Fruit fly (Drosophila melanogaster): Measurements from ENCODE around the gene CG32462.

CG32462 gene

dm6 chr3L:22860487-22860886 is 7.2 kb upstream of the CG32462 start, which contains the start of gene CG13239:
Gene CG13239 (plus strand): TSS chr3L:22860787.
- TF ChIP-seq tai (GFP tag; optimal IDR thresholded peaks at IDR 0.05) = no peak
- TF ChIP-seq sv (GFP tag; optimal IDR thresholded peaks at IDR 0.05) = no peak
- TF ChIP-seq usp (GFP tag; optimal IDR thresholded peaks at IDR 0.05) = no peak
- no peak for TF ChIP-seq fru (GFP tag; optimal IDR thresholded peaks at IDR 0.05)
- no peak for TF ChIP-seq foxo (GFP tag; optimal IDR thresholded peaks at IDR 0.05)
- no peak for TF ChIP-seq psq (GFP tag; optimal IDR thresholded peaks at IDR 0.05)
- no peak for TF ChIP-seq CrebA (GFP tag; optimal IDR thresholded peaks at IDR 0.05; ENCODE audit: borderline replicate concordance)
- no peak for TF ChIP-seq HLH106 (tag; optimal IDR thresholded peaks at IDR 0.05)
- no peak for TF ChIP-seq woc (GFP tag; optimal IDR thresholded peaks at IDR 0.05)
- TF ChIP-seq br (GFP tag; optimal IDR thresholded peaks at IDR 0.05) = no peak
- no peak for TF ChIP-seq sage (GFP tag; optimal IDR thresholded peaks at IDR 0.05)

dm6 chr3L:22856009-22856477 is 2.7 kb upstream of the CG32462 start, which contains the start of gene CG32459:
Gene CG32459 (minus strand): TSS chr3L:22856059.
- TF ChIP-seq brk (GFP tag; optimal IDR thresholded peaks at IDR 0.05) (no peak), ey (GFP tag; optimal IDR thresholded peaks at IDR 0.05) (no peak), Dif (GFP tag; optimal IDR thresholded peaks at IDR 0.05; ENCODE audit: partially characterized antibody) (no peak), Dfd (GFP tag; optimal IDR thresholded peaks at IDR 0.05) (no peak), Mio (GFP tag; optimal IDR thresholded peaks at IDR 0.05) (no peak), Vsx2 (GFP tag; optimal IDR thresholded peaks at IDR 0.05; ENCODE audit: partially characterized antibody) (no peak), lola (GFP tag; optimal IDR thresholded peaks at IDR 0.05) (no peak)

dm6 chr3L:22851172-22852128 is 1.9 kb downstream of the CG32462 start:
- no peak for TF ChIP-seq jim (GFP tag; optimal IDR thresholded peaks at IDR 0.05)
- no peak for TF ChIP-seq Myc (optimal IDR thresholded peaks at IDR 0.05)
- TF ChIP-seq Sp1 (GFP tag; optimal IDR thresholded peaks at IDR 0.05) = peak; percentile 81
- no peak for TF ChIP-seq br (GFP tag; optimal IDR thresholded peaks at IDR 0.05)
- TF ChIP-seq usp (GFP tag; optimal IDR thresholded peaks at IDR 0.05) = no peak
- TF ChIP-seq woc (GFP tag; optimal IDR thresholded peaks at IDR 0.05) = no peak
- no peak for TF ChIP-seq CG9705 (GFP tag; optimal IDR thresholded peaks at IDR 0.05)
- TF ChIP-seq Rel (GFP tag; optimal IDR thresholded peaks at IDR 0.05) = peak; percentile 91
- TF ChIP-seq Rel (tag; optimal IDR thresholded peaks at IDR 0.05) = peak; percentile 95
- TF ChIP-seq Mio (GFP tag; optimal IDR thresholded peaks at IDR 0.05) = no peak
- TF ChIP-seq Vsx2 (GFP tag; optimal IDR thresholded peaks at IDR 0.05; ENCODE audit: partially characterized antibody) = peak; percentile 12
- peak; percentile 87 to 91 for TF ChIP-seq dl (GFP tag; optimal IDR thresholded peaks at IDR 0.05; ENCODE audit: insufficient read depth in 1 of 2, partially characterized antibody in 2 of 2)
- peak; percentile 91 for TF ChIP-seq CrebA (GFP tag; optimal IDR thresholded peaks at IDR 0.05; ENCODE audit: borderline replicate concordance)
- no peak for TF ChIP-seq Hnf4 (GFP tag; optimal IDR thresholded peaks at IDR 0.05)
- TF ChIP-seq dmrt93B (GFP tag; optimal IDR thresholded peaks at IDR 0.05) = no peak
- peak; percentile 14 for TF ChIP-seq h (GFP tag; optimal IDR thresholded peaks at IDR 0.05)
- no peak for TF ChIP-seq brk (GFP tag; optimal IDR thresholded peaks at IDR 0.05)
- peak; percentile 85 for TF ChIP-seq psq (GFP tag; optimal IDR thresholded peaks at IDR 0.05)
- TF ChIP-seq Hr83 (GFP tag; optimal IDR thresholded peaks at IDR 0.05; ENCODE audit: poor library complexity, severe bottlenecking) = no peak
- peak; percentile 9 for TF ChIP-seq rgr (GFP tag; optimal IDR thresholded peaks at IDR 0.05)
- TF ChIP-seq N (GFP tag; optimal IDR thresholded peaks at IDR 0.05) = no peak
- no peak for TF ChIP-seq GATAd (GFP tag; optimal IDR thresholded peaks at IDR 0.05)
- TF ChIP-seq CG32264 (GFP tag; optimal IDR thresholded peaks at IDR 0.05) = no peak
- TF ChIP-seq pan (optimal IDR thresholded peaks at IDR 0.05) = no peak
- peak; percentile 20 for TF ChIP-seq HLH106 (tag; optimal IDR thresholded peaks at IDR 0.05)
- no peak for TF ChIP-seq dsf (GFP tag; optimal IDR thresholded peaks at IDR 0.05; ENCODE audit: borderline replicate concordance)
- TF ChIP-seq tai (GFP tag; optimal IDR thresholded peaks at IDR 0.05) = no peak
- no peak for TF ChIP-seq sv (GFP tag; optimal IDR thresholded peaks at IDR 0.05)
- TF ChIP-seq foxo (GFP tag; optimal IDR thresholded peaks at IDR 0.05) = peak in 1 of 2 experiments; percentile 62
- no peak for TF ChIP-seq Jra (GFP tag; optimal IDR thresholded peaks at IDR 0.05)
- peak; percentile 69 for TF ChIP-seq sage (GFP tag; optimal IDR thresholded peaks at IDR 0.05)
- no peak for TF ChIP-seq lola (GFP tag; optimal IDR thresholded peaks at IDR 0.05)
- TF ChIP-seq Abd-B (GFP tag; optimal IDR thresholded peaks at IDR 0.05) = no peak
- TF ChIP-seq Dif (GFP tag; optimal IDR thresholded peaks at IDR 0.05; ENCODE audit: partially characterized antibody) = peak; percentile 95
- TF ChIP-seq ey (GFP tag; optimal IDR thresholded peaks at IDR 0.05) = peak; percentile 55
- no peak for TF ChIP-seq Hr78 (GFP tag; optimal IDR thresholded peaks at IDR 0.05)
- TF ChIP-seq OdsH (GFP tag; optimal IDR thresholded peaks at IDR 0.05) = no peak
- no peak for TF ChIP-seq Dfd (GFP tag; optimal IDR thresholded peaks at IDR 0.05)
- TF ChIP-seq fru (GFP tag; optimal IDR thresholded peaks at IDR 0.05) = peak; percentile 75

All from whole organism, wandering third instar larva.